Fruit fly (Drosophila melanogaster): Measurements from ENCODE around the gene CG44198.

The CG44198 gene

dm6 chr2L:13146254-13146653, 27.3 kb upstream of the CG44198 start (continued):
- no peak for TF ChIP-seq Ets97D (GFP tag; optimal IDR thresholded peaks at IDR 0.05)
- no peak for TF ChIP-seq ssp (GFP tag; IDR thresholded peaks at IDR 0.05)
- TF ChIP-seq CG13894 (tag; optimal IDR thresholded peaks at IDR 0.05) = no peak
- TF ChIP-seq CG6765 (GFP tag; optimal IDR thresholded peaks at IDR 0.05) = no peak
- no peak for TF ChIP-seq CG1024 (GFP tag; IDR thresholded peaks at IDR 0.05)
- TF ChIP-seq dysf (GFP tag; IDR thresholded peaks at IDR 0.05) = no peak
- 0 out of 3 replicates have a peak, but pooled peaks have one; percentile 32 for TF ChIP-seq CG3726 (GFP tag; IDR thresholded peaks at IDR 0.05)
- TF ChIP-seq Nf-YB (GFP tag; optimal IDR thresholded peaks at IDR 0.05) = no peak

- peak; percentile 41 for TF ChIP-seq en (GFP tag; optimal IDR thresholded peaks at IDR 0.05)
- TF ChIP-seq sr (GFP tag; IDR thresholded peaks at IDR 0.05) = no peak
- TF ChIP-seq CG6654 (GFP tag; optimal IDR thresholded peaks at IDR 0.05) = peak; percentile 41
- TF ChIP-seq bab2 (GFP tag; optimal IDR thresholded peaks at IDR 0.05) = peak; percentile 73
- peak; percentile 74 for TF ChIP-seq CG31441 (GFP tag; IDR thresholded peaks at IDR 0.05)
- TF ChIP-seq Six4 (GFP tag; optimal IDR thresholded peaks at IDR 0.05) = no peak
- TF ChIP-seq HLHmδ (GFP tag; optimal IDR thresholded peaks at IDR 0.05) = no peak
- TF ChIP-seq CG30403 (GFP tag; optimal IDR thresholded peaks at IDR 0.05) = peak; percentile 82
- no peak for TF ChIP-seq unc-4 (GFP tag; IDR thresholded peaks at IDR 0.05; ENCODE audit: partially characterized antibody)
- TF ChIP-seq CG4617 (GFP tag; optimal IDR thresholded peaks at IDR 0.05; ENCODE audit: borderline replicate concordance) = no peak
- peak; percentile 76 for TF ChIP-seq CG12769 (tag; optimal IDR thresholded peaks at IDR 0.05)
- peak; percentile 64; the same call in 1 of the 2 replicates for TF ChIP-seq NFAT (GFP tag; IDR thresholded peaks at IDR 0.05)
- no peak for TF ChIP-seq grn (GFP tag; optimal IDR thresholded peaks at IDR 0.05)
- 0 out of 3 replicates have a peak, but pooled peaks have one; percentile 39 for TF ChIP-seq zfh1 (GFP tag; IDR thresholded peaks at IDR 0.05)
- no peak for TF ChIP-seq CG4328 (GFP tag; optimal IDR thresholded peaks at IDR 0.05)
- TF ChIP-seq CG13296 (GFP tag; optimal IDR thresholded peaks at IDR 0.05) = peak; percentile 80
- peak; percentile 26 for TF ChIP-seq CrebB (tag; optimal IDR thresholded peaks at IDR 0.05)
- no peak for TF ChIP-seq CG14710 (tag; optimal IDR thresholded peaks at IDR 0.05)
- peak; percentile 70 for TF ChIP-seq Dek (tag; optimal IDR thresholded peaks at IDR 0.05)
- TF ChIP-seq Oaz (GFP tag; IDR thresholded peaks at IDR 0.05) = peak; percentile 55; the same call in 1 of the 2 replicates
- TF ChIP-seq ac (GFP tag; optimal IDR thresholded peaks at IDR 0.05) = no peak
- peak; percentile 0 for TF ChIP-seq gsb-n (tag; optimal IDR thresholded peaks at IDR 0.05)
- TF ChIP-seq bsh (GFP tag; optimal IDR thresholded peaks at IDR 0.05) = peak in 1 of 2 experiments; percentile 34
- TF ChIP-seq CG17568 (GFP tag; optimal IDR thresholded peaks at IDR 0.05) = peak; percentile 48
- TF ChIP-seq ara (GFP tag; IDR thresholded peaks at IDR 0.05) = no peak
- TF ChIP-seq vvl (GFP tag; IDR thresholded peaks at IDR 0.05) = peak; percentile 73
- peak; percentile 50; the same call in 1 of the 3 replicates for TF ChIP-seq B-H1 (GFP tag; IDR thresholded peaks at IDR 0.05)
- TF ChIP-seq CG8478 (optimal IDR thresholded peaks at IDR 0.05) = no peak
- TF ChIP-seq Hand (GFP tag; optimal IDR thresholded peaks at IDR 0.05) = peak; percentile 49
- TF ChIP-seq HLH4C (GFP tag; IDR thresholded peaks at IDR 0.05; ENCODE audit: partially characterized antibody) = no peak
- peak; percentile 78 for TF ChIP-seq zfh2 (GFP tag; optimal IDR thresholded peaks at IDR 0.05)
- peak; percentile 45 for TF ChIP-seq CG1647 (GFP tag; optimal IDR thresholded peaks at IDR 0.05)
- TF ChIP-seq chif (GFP tag; optimal IDR thresholded peaks at IDR 0.05) = peak; percentile 49 to 51
- TF ChIP-seq CG43689 (GFP tag; IDR thresholded peaks at IDR 0.05) = peak; percentile 49; the same call in 1 of the 2 replicates
- TF ChIP-seq CG9932 (GFP tag; IDR thresholded peaks at IDR 0.05) = peak; percentile 91
- peak; percentile 83 for TF ChIP-seq CG9215 (GFP tag; IDR thresholded peaks at IDR 0.05)
- TF ChIP-seq trem (tag; optimal IDR thresholded peaks at IDR 0.05) = peak; percentile 3
- no peak for TF ChIP-seq Optix (GFP tag; IDR thresholded peaks at IDR 0.05)
- TF ChIP-seq CG17385 (GFP tag; optimal IDR thresholded peaks at IDR 0.05) = peak; percentile 66
- TF ChIP-seq Trl (optimal IDR thresholded peaks at IDR 0.05) = no peak
- peak; percentile 74 for TF ChIP-seq Trl (GFP tag; optimal IDR thresholded peaks at IDR 0.05)
- peak; percentile 60 for TF ChIP-seq Camta (GFP tag; optimal IDR thresholded peaks at IDR 0.05)
Observed at dm6 chr2L:13145035-13145683, 26.2 kb upstream of the CG44198 start.
